Worm (Caenorhabditis elegans): ENCODE data around the gene Y45F10B.59.

The Y45F10B.59 gene

DNA sequence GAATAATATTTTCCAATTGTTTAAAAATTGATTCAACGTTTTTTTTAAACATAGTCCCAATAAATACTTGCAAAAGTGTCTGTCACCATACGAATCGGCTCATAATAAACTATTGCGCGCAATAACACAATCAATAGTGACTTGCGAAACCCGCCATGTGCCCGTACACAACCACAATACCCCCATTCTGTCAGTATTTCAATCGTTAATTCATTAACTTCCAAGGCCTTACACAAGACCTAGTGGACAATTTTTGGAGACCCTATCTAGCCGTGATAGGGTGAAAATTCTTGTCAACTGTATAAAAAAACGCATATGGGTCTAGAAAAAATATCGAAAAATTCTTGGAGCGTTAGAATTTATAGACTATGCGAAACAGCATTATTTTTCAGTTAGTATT, 1.8 kb upstream of the Y45F10B.59 start (continued):
- TF ChIP-seq attf-3 (GFP tag; conservative IDR thresholded peaks at IDR 0.05) (no peak), cebp-2 (GFP tag; IDR thresholded peaks at IDR 0.05) (no peak), rcor-1 (GFP tag; IDR thresholded peaks at IDR 0.05) (peak; percentile 14; the same call in 1 of the 2 replicates), nhr-80 (tag; optimal IDR thresholded peaks at IDR 0.05) (no peak), sptf-2 (GFP tag; optimal IDR thresholded peaks at IDR 0.05) (no peak), mel-28 (tag; optimal IDR thresholded peaks at IDR 0.05; ENCODE audit: borderline replicate concordance) (no peak), F39B2.1 (GFP tag; IDR thresholded peaks at IDR 0.05) (no peak), bed-1 (GFP tag; IDR thresholded peaks at IDR 0.05) (no peak), him-1 (tag; optimal IDR thresholded peaks at IDR 0.05) (peak; percentile 57), mxl-1 (tag; optimal IDR thresholded peaks at IDR 0.05) (no peak), ceh-27 (GFP tag; optimal IDR thresholded peaks at IDR 0.05) (no peak), ama-1 (optimal IDR thresholded peaks at IDR 0.05) (no peak), ama-1 (GFP tag; optimal IDR thresholded peaks at IDR 0.05) (no peak), F10E7.11 (tag; optimal IDR thresholded peaks at IDR 0.05) (no peak), F57A8.1 (GFP tag; optimal IDR thresholded peaks at IDR 0.05) (no peak), D2030.7 (GFP tag; IDR thresholded peaks at IDR 0.05) (peak; percentile 66), lir-1 (GFP tag; conservative IDR thresholded peaks at IDR 0.05) (no peak), unc-130 (GFP tag; optimal IDR thresholded peaks at IDR 0.05) (no peak), B0261.1 (tag; optimal IDR thresholded peaks at IDR 0.05) (no peak), egl-18 (GFP tag; IDR thresholded peaks at IDR 0.05) (no peak), B0019.2 (GFP tag; conservative IDR thresholded peaks at IDR 0.05) (no peak), T26A5.8 (tag; optimal IDR thresholded peaks at IDR 0.05) (no peak), hlh-26 (GFP tag; conservative IDR thresholded peaks at IDR 0.05) (no peak), mes-4 (tag; optimal IDR thresholded peaks at IDR 0.05) (no peak), K12H6.12 (tag; optimal IDR thresholded peaks at IDR 0.05) (no peak), B0035.1 (tag; optimal IDR thresholded peaks at IDR 0.05) (no peak), Y53G8AR.9 (GFP tag; conservative IDR thresholded peaks at IDR 0.05) (no peak), rec-8 (tag; optimal IDR thresholded peaks at IDR 0.05) (no peak), ceh-58 (GFP tag; IDR thresholded peaks at IDR 0.05) (no peak), lsl-1 (GFP tag; optimal IDR thresholded peaks at IDR 0.05) (peak; percentile 43), xnd-1 (tag; optimal IDR thresholded peaks at IDR 0.05) (peak; percentile 25), snpc-1.1 (tag; optimal IDR thresholded peaks at IDR 0.05; ENCODE audit: insufficient read depth) (peak; percentile 94), ekl-4 (GFP tag; IDR thresholded peaks at IDR 0.05) (no peak), egrh-3 (GFP tag; IDR thresholded peaks at IDR 0.05) (no peak), die-1 (tag; optimal IDR thresholded peaks at IDR 0.05) (no peak), lsy-27 (tag; optimal IDR thresholded peaks at IDR 0.05; ENCODE audit: borderline replicate concordance, insufficient read depth) (no peak), F55B11.4 (tag; optimal IDR thresholded peaks at IDR 0.05; ENCODE audit: borderline replicate concordance, insufficient read depth) (no peak), zim-3 (tag; optimal IDR thresholded peaks at IDR 0.05) (no peak), nfya-1 (tag; optimal IDR thresholded peaks at IDR 0.05; ENCODE audit: borderline replicate concordance, insufficient read depth) (no peak), hsf-1 (GFP tag; IDR thresholded peaks at IDR 0.05) (0 out of 2 replicates have a peak, but pooled peaks have one; percentile 41), attf-6 (GFP tag; IDR thresholded peaks at IDR 0.05) (peak; percentile 98), tbx-9 (tag; optimal IDR thresholded peaks at IDR 0.05; ENCODE audit: borderline replicate concordance) (no peak), ZK185.1 (tag; optimal IDR thresholded peaks at IDR 0.05; ENCODE audit: poor library complexity, severe bottlenecking) (no peak), efl-1 (GFP tag; optimal IDR thresholded peaks at IDR 0.05) (no peak), aptf-2 (GFP tag; conservative IDR thresholded peaks at IDR 0.05) (no peak), ceh-91 (GFP tag; IDR thresholded peaks at IDR 0.05) (no peak), nhr-179 (tag; optimal IDR thresholded peaks at IDR 0.05) (no peak), K11D2.4 (GFP tag; IDR thresholded peaks at IDR 0.05) (no peak), ccch-3 (GFP tag; optimal IDR thresholded peaks at IDR 0.05) (no peak)
